Worm (Caenorhabditis elegans): ENCODE results near the gene rps-21.
A peak's percentile ranks its signal among the peaks of the same experiment; 100 is the strongest.

rps-21 gene

ce11 chrIII:7140228-7140710 is 49.2 kb downstream of the rps-21 start (continued):
- TF ChIP-seq fkh-4 (tag; optimal IDR thresholded peaks at IDR 0.05; ENCODE audit: borderline replicate concordance) (no peak), nhr-76 (tag; optimal IDR thresholded peaks at IDR 0.05) (no peak), nhr-90 (tag; optimal IDR thresholded peaks at IDR 0.05; ENCODE audit: poor library complexity) (peak; percentile 83), nhr-71 (tag; optimal IDR thresholded peaks at IDR 0.05) (peak; percentile 75), C34B4.2 (tag; optimal IDR thresholded peaks at IDR 0.05) (no peak), sox-4 (tag; optimal IDR thresholded peaks at IDR 0.05) (no peak), unc-30 (tag; optimal IDR thresholded peaks at IDR 0.05) (no peak), nhr-12 (tag; optimal IDR thresholded peaks at IDR 0.05) (no peak), zag-1 (tag; optimal IDR thresholded peaks at IDR 0.05) (no peak), unc-130 (tag; optimal IDR thresholded peaks at IDR 0.05) (no peak), sptf-1 (tag; optimal IDR thresholded peaks at IDR 0.05) (no peak), Y116A8C.19 (tag; optimal IDR thresholded peaks at IDR 0.05; ENCODE audit: borderline replicate concordance) (no peak), lsy-2 (tag; optimal IDR thresholded peaks at IDR 0.05) (peak in 1 of 2 experiments; percentile 41), xbp-1 (tag; optimal IDR thresholded peaks at IDR 0.05) (peak; percentile 23), hlh-4 (tag; optimal IDR thresholded peaks at IDR 0.05) (no peak), pax-3 (tag; optimal IDR thresholded peaks at IDR 0.05) (no peak), efl-1 (optimal IDR thresholded peaks at IDR 0.05) (peak; percentile 28 to 43), efl-1 (GFP tag; optimal IDR thresholded peaks at IDR 0.05 in 1 of 2) (peak in 1 of 2 experiments; percentile 62), blmp-1 (tag; optimal IDR thresholded peaks at IDR 0.05) (no peak), fos-1 (tag; optimal IDR thresholded peaks at IDR 0.05) (no peak), mab-9 (GFP tag; IDR thresholded peaks at IDR 0.05) (no peak), C04F5.9 (tag; optimal IDR thresholded peaks at IDR 0.05) (no peak), nhr-77 (tag; optimal IDR thresholded peaks at IDR 0.05) (no peak), nhr-20 (tag; optimal IDR thresholded peaks at IDR 0.05) (peak; percentile 57), skn-1 (tag; optimal IDR thresholded peaks at IDR 0.05) (no peak), aha-1 (tag; optimal IDR thresholded peaks at IDR 0.05) (no peak), nhr-85 (tag) (peak; percentile 94), ets-5 (GFP tag; IDR thresholded peaks at IDR 0.05) (no peak), ces-1 (GFP tag; optimal IDR thresholded peaks at IDR 0.05) (no peak), unc-62 (GFP tag; optimal IDR thresholded peaks at IDR 0.05) (no peak), lin-14 (GFP tag; optimal IDR thresholded peaks at IDR 0.05) (peak; percentile 44), nhr-28 (tag; optimal IDR thresholded peaks at IDR 0.05) (no peak), nhr-84 (tag; optimal IDR thresholded peaks at IDR 0.05) (no peak), ceh-88 (GFP tag; IDR thresholded peaks at IDR 0.05) (peak; percentile 41; the same call in 1 of the 2 replicates), hpl-2 (GFP tag; optimal IDR thresholded peaks at IDR 0.05) (no peak), C16A3.4 (tag; optimal IDR thresholded peaks at IDR 0.05) (no peak), rnt-1 (tag; optimal IDR thresholded peaks at IDR 0.05) (peak; percentile 66), ceh-82 (tag; optimal IDR thresholded peaks at IDR 0.05) (peak in 2 of 3 experiments; percentile 0 to 18), zip-4 (GFP tag; optimal IDR thresholded peaks at IDR 0.05) (no peak), aly-2 (tag; optimal IDR thresholded peaks at IDR 0.05) (no peak), nhr-237 (tag; optimal IDR thresholded peaks at IDR 0.05) (no peak), snu-23 (GFP tag; optimal IDR thresholded peaks at IDR 0.05) (peak; percentile 66), sup-37 (GFP tag; optimal IDR thresholded peaks at IDR 0.05) (no peak), egl-27 (tag; optimal IDR thresholded peaks at IDR 0.05) (no peak), lin-35 (GFP tag; optimal IDR thresholded peaks at IDR 0.05) (peak; percentile 1 to 42), nhr-47 (tag; optimal IDR thresholded peaks at IDR 0.05) (peak; percentile 70), irx-1 (tag; optimal IDR thresholded peaks at IDR 0.05) (no peak), swsn-7 (tag; optimal IDR thresholded peaks at IDR 0.05) (peak; percentile 39), elt-3 (tag; optimal IDR thresholded peaks at IDR 0.05) (no peak), F16B12.6 (tag; optimal IDR thresholded peaks at IDR 0.05) (no peak), unc-98 (GFP tag; IDR thresholded peaks at IDR 0.05) (no peak), ceh-90 (tag; optimal IDR thresholded peaks at IDR 0.05) (no peak), isw-1 (GFP tag; IDR thresholded peaks at IDR 0.05) (no peak), mdl-1 (tag; optimal IDR thresholded peaks at IDR 0.05) (no peak), ceh-63 (GFP tag; optimal IDR thresholded peaks at IDR 0.05) (no peak)
